Worm (Caenorhabditis elegans): ENCODE measurements around the gene C33C12.12.

The C33C12.12 gene

DNA sequence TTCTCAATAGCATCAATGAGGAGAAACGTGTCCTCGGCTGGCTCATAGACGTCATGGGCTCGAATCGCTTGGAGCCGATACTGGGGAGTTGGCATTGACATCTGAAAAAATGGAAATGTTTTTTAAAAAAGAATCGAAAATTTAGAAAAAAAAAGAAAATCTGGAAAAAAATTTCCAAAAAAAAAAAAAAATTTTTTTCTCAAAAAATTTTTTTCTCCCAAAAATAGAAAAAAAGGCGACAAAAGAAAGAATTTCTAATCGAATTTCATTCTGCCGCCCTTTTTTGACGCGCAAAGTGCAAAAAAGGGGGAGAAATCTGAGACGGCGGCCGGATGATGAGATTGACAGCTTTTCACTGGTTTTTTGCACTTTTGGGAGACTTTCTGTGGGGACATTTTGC lies 19.4 kb upstream of the C33C12.12 start, which contains the start of gene mtq-2:
TSS of gene mtq-2 (minus strand) at position 101 of the 400 bp plus-strand sequence.
- TF ChIP-seq let-607 (tag; optimal IDR thresholded peaks at IDR 0.05) = no peak
- no peak for TF ChIP-seq xnd-1 (tag; optimal IDR thresholded peaks at IDR 0.05)
- no peak for TF ChIP-seq B0019.2 (GFP tag; conservative IDR thresholded peaks at IDR 0.05)
- no peak for TF ChIP-seq rec-8 (tag; optimal IDR thresholded peaks at IDR 0.05)
- TF ChIP-seq snpc-1.3 (tag; optimal IDR thresholded peaks at IDR 0.05; ENCODE audit: insufficient read depth) = no peak

DNA sequence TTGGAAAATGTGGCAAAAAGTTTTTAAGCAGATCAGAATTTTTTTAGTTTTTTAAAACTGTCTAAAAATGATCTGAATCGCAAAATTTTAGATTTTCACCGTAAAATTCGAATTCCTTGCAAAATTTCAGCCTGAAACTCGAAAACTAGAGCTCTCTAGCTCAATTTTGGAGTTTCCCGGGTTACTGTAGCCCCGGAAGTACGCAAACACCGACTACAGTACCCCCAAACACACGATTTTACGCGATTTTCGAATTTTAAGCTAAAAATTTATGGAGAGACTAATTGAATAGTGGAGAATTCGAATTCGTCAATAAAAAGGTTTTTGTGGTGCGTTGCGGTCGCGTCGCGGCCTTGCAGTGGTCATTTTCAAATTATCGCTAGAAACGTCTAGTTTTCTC lies 16.7 kb upstream of the C33C12.12 start:
- no peak for TF ChIP-seq hmg-1.2 (GFP tag; IDR thresholded peaks at IDR 0.05)
- TF ChIP-seq nhr-80 (tag; optimal IDR thresholded peaks at IDR 0.05) = no peak
- TF ChIP-seq lin-54 (GFP tag; optimal IDR thresholded peaks at IDR 0.05) = no peak
- no peak for TF ChIP-seq egl-44 (GFP tag; IDR thresholded peaks at IDR 0.05)
- TF ChIP-seq ceh-40 (GFP tag; IDR thresholded peaks at IDR 0.05) = no peak

DNA sequence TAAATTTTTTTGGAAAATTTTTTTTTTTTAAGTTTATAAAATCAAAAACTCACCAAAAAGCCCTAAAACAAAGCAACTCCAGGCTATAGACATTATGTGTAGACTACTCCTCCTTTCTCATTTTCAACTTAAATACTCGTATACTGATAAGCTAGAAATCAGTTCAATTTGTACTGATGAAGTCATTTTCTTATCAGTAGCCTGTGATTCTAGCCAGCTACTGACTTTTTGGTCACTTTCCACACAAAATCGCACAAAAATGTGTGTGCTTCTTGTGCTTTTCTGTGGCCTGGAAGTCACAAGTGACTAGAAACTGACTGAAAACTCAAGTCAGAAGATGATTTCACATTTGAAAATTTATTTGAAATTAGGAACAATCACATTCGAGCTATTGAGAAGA lies 16.3 kb upstream of the C33C12.12 start, which contains the start of gene gba-2:
TSS of gene gba-2 (minus strand) at position 106 of the 400 bp plus-strand sequence.
- TF ChIP-seq nhr-80 (tag; optimal IDR thresholded peaks at IDR 0.05) (peak; percentile 50), nfyb-1 (GFP tag; IDR thresholded peaks at IDR 0.05) (no peak)

DNA sequence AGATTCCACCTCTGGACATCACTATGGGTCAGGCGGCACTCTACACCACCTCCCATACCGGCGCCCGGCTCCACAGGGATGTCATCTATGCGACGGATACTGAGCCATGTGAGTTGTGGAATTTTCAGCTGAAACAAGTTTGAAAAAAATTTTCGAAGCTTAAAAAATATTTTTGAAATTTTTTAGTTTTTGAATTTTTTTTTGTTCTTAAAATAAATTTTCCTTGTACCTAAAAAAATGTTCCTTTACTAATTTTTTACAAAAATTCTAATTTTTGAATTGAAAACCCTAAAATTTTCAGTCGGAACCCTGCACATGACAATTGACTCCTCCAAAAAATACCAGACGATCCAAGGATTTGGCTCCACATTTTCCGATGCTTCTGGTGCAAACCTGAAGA lies 7.8 kb upstream of the C33C12.12 start:
- TF ChIP-seq F49E8.2 (tag; optimal IDR thresholded peaks at IDR 0.05; ENCODE audit: insufficient read depth) (no peak), unc-130 (GFP tag; optimal IDR thresholded peaks at IDR 0.05) (no peak), die-1 (tag; optimal IDR thresholded peaks at IDR 0.05) (no peak), unc-62 (GFP tag; optimal IDR thresholded peaks at IDR 0.05) (no peak), madf-6 (GFP tag; IDR thresholded peaks at IDR 0.05) (no peak), ceh-58 (GFP tag; IDR thresholded peaks at IDR 0.05) (no peak), mel-28 (tag; optimal IDR thresholded peaks at IDR 0.05; ENCODE audit: borderline replicate concordance) (no peak), mcd-1 (GFP tag; IDR thresholded peaks at IDR 0.05) (no peak), let-607 (tag; optimal IDR thresholded peaks at IDR 0.05) (no peak), F22D6.2 (tag; optimal IDR thresholded peaks at IDR 0.05) (no peak), lin-26 (GFP tag; IDR thresholded peaks at IDR 0.05) (no peak), F39B2.1 (GFP tag; IDR thresholded peaks at IDR 0.05) (no peak), somi-1 (GFP tag; optimal IDR thresholded peaks at IDR 0.05) (no peak), hlh-26 (GFP tag; conservative IDR thresholded peaks at IDR 0.05) (no peak), atf-7 (tag; optimal IDR thresholded peaks at IDR 0.05) (no peak)

DNA sequence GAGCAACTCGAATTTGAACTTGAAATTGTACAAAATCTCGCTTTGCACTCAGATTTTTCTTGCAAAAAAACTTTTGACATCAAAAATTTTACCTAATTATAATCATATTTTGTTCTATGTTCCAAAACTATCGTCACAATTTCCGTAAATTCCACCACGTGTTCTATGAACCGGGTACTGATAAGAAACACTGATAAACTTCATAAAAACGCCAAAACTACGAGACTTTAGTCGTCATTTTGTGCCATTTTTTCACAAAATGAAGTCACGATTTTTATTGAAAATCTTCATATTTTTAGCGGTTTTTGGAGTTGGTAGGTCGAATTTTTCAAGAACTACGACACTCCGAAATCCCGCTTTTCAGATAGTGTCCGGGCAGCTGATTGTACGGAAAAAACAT lies 6.7 kb upstream of the C33C12.12 start, which contains the start of gene gba-1:
TSS of gene gba-1 (plus strand) at position 54 of the 400 bp plus-strand sequence.
- TF ChIP-seq nhr-80 (tag; optimal IDR thresholded peaks at IDR 0.05) = peak; percentile 38
- no peak for TF ChIP-seq F37B4.10 (GFP tag; IDR thresholded peaks at IDR 0.05)

DNA sequence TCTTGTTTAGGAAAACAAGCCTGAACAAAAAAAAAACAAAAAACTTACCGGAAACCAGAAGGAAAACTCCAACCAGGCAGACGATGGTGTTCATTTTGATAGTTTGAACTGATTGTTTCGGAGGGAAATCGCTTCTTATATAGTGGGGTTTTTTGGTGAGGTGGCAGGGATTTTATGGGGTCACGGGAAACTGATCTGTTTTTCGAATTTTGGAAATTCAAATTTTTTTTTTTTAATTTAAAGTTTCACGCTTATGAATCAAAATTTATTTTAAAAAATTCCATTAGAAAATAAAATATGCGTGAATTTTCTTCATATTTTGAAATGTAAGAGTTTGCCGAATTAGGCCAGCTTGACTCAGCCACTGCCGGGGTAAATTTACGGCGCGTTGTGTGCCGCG lies 5.4 kb upstream of the C33C12.12 start, which contains the start of gene C33C12.7:
TSS of gene C33C12.7 (minus strand) at position 101 of the 400 bp plus-strand sequence.
- TF ChIP-seq unc-130 (GFP tag; optimal IDR thresholded peaks at IDR 0.05) = no peak
- no peak for TF ChIP-seq efl-1 (GFP tag; optimal IDR thresholded peaks at IDR 0.05)
- no peak for TF ChIP-seq F22D6.2 (tag; optimal IDR thresholded peaks at IDR 0.05)
- TF ChIP-seq lir-1 (GFP tag; conservative IDR thresholded peaks at IDR 0.05) = no peak
- no peak for TF ChIP-seq pbrm-1 (GFP tag; IDR thresholded peaks at IDR 0.05)
- TF ChIP-seq F39B2.1 (GFP tag; IDR thresholded peaks at IDR 0.05) = no peak
- TF ChIP-seq hrde-1 (tag; optimal IDR thresholded peaks at IDR 0.05; ENCODE audit: borderline replicate concordance) = no peak
- TF ChIP-seq ceh-79 (tag; optimal IDR thresholded peaks at IDR 0.05) = no peak
- TF ChIP-seq Y56A3A.18 (GFP tag; IDR thresholded peaks at IDR 0.05) = no peak
- TF ChIP-seq athp-1 (tag; optimal IDR thresholded peaks at IDR 0.05) = no peak
- no peak for TF ChIP-seq F49E8.2 (tag; optimal IDR thresholded peaks at IDR 0.05; ENCODE audit: insufficient read depth)
- no peak for TF ChIP-seq attf-3 (GFP tag; conservative IDR thresholded peaks at IDR 0.05)
- TF ChIP-seq ama-1 (optimal IDR thresholded peaks at IDR 0.05) = no peak
- TF ChIP-seq ama-1 (GFP tag; optimal IDR thresholded peaks at IDR 0.05) = no peak
- TF ChIP-seq somi-1 (GFP tag; optimal IDR thresholded peaks at IDR 0.05) = no peak
- no peak for TF ChIP-seq ceh-58 (GFP tag; IDR thresholded peaks at IDR 0.05)
- TF ChIP-seq lsl-1 (GFP tag; optimal IDR thresholded peaks at IDR 0.05) = no peak
- TF ChIP-seq madf-10 (tag; optimal IDR thresholded peaks at IDR 0.05) = no peak
- no peak for TF ChIP-seq ztf-3 (GFP tag; optimal IDR thresholded peaks at IDR 0.05)
- no peak for TF ChIP-seq die-1 (tag; optimal IDR thresholded peaks at IDR 0.05)
- TF ChIP-seq D2030.7 (GFP tag; IDR thresholded peaks at IDR 0.05) = no peak
